Worm (Caenorhabditis elegans) whole organism, L2 larva: ENCODE data around the gene nhr-186.

Source experiments
- C34F6.9 ChIP-seq: fragments of 150-350 bp; optimal IDR thresholded peaks from 2 replicates; lab custom pipeline; 2014; ENCODE audit warnings: missing biosample characterization, missing genetic modification characterization
- F13H6.1 ChIP-seq: sonication (generic microtip); optimal IDR thresholded peaks from 2 replicates; lab custom pipeline; 2016; ENCODE audit warnings: missing genetic modification characterization, missing compliant biosample characterization
- R02D3.7 ChIP-seq: fragments of 150-350 bp; optimal IDR thresholded peaks from 2 replicates; lab custom pipeline; 2014; ENCODE audit warnings: missing biosample characterization, missing genetic modification characterization
- Y55F3AM.14 ChIP-seq: fragments of 200-800 bp; sonication (Bioruptor generic); optimal IDR thresholded peaks from 2 replicates; lab custom pipeline; 2018; ENCODE audit warnings: mild to moderate bottlenecking, missing genetic modification characterization, missing compliant biosample characterization
- ZK546.5 ChIP-seq: sonication (generic microtip); optimal IDR thresholded peaks from 2 replicates; lab custom pipeline; 2017; ENCODE audit warnings: missing biosample characterization, missing genetic modification characterization
- alr-1 ChIP-seq: fragments of 150-350 bp; optimal IDR thresholded peaks from 2 replicates; lab custom pipeline; 2014; ENCODE audit warnings: missing biosample characterization, missing genetic modification characterization
- aly-2 ChIP-seq: fragments of 150-350 bp; optimal IDR thresholded peaks from 2 replicates; lab custom pipeline; 2014; ENCODE audit warnings: missing biosample characterization, missing genetic modification characterization
- ama-1 ChIP-seq: fragments of 150-350 bp; optimal IDR thresholded peaks from 2 replicates; lab custom pipeline; 2018; ENCODE audit warnings: inconsistent platforms
- ceh-82 ChIP-seq: fragments of 150-350 bp; optimal IDR thresholded peaks from 2 replicates; lab custom pipeline; 2014; ENCODE audit warnings: missing biosample characterization, missing genetic modification characterization
- crh-2 ChIP-seq: sonication (generic microtip); optimal IDR thresholded peaks from 2 replicates; lab custom pipeline; 2017; ENCODE audit warnings: missing biosample characterization, missing genetic modification characterization
- egl-27 ChIP-seq: sonication (generic microtip); optimal IDR thresholded peaks from 3 replicates; lab custom pipeline; 2017; ENCODE audit warnings: missing biosample characterization, missing genetic modification reagents, missing genetic modification characterization
- elt-1 ChIP-seq: fragments of 150-350 bp; optimal IDR thresholded peaks from 2 replicates; lab custom pipeline; 2014; ENCODE audit warnings: missing biosample characterization, missing genetic modification characterization
- elt-3 ChIP-seq: sonication (generic microtip); optimal IDR thresholded peaks from 2 replicates; lab custom pipeline; 2017; ENCODE audit warnings: missing biosample characterization, missing genetic modification characterization
- fos-1 ChIP-seq: fragments of 150-350 bp; optimal IDR thresholded peaks from 2 replicates; lab custom pipeline; 2014; ENCODE audit warnings: missing biosample characterization, missing genetic modification characterization
- gmeb-1 ChIP-seq: fragments of 150-350 bp; optimal IDR thresholded peaks from 2 replicates; lab custom pipeline; 2014; ENCODE audit warnings: missing biosample characterization, missing genetic modification characterization
- lin-11 ChIP-seq: fragments of 150-350 bp; sonication (generic microtip); optimal IDR thresholded peaks from 2 replicates; lab custom pipeline; 2014; ENCODE audit warnings: missing biosample characterization, missing genetic modification characterization, inconsistent platforms, mixed read lengths
- lin-13 ChIP-seq: fragments of 150-350 bp; optimal IDR thresholded peaks from 2 replicates; lab custom pipeline; 2014; ENCODE audit warnings: missing biosample characterization, missing genetic modification reagents, missing genetic modification characterization
- lsy-2 ChIP-seq, 2 experiments: fragments of 150-350 bp in 1 of 2; sonication (generic microtip) in 1 of 2; optimal IDR thresholded peaks; 2 replicates each; lab custom pipeline; 2014 to 2017; ENCODE audit warnings: missing biosample characterization in 2 of 2, missing genetic modification characterization in 2 of 2
- mab-5 ChIP-seq: fragments of 150-350 bp; optimal IDR thresholded peaks from 2 replicates; lab custom pipeline; 2014; ENCODE audit warnings: missing biosample characterization, missing genetic modification characterization
- mdl-1 ChIP-seq, 2 experiments: fragments of 150-350 bp in 1 of 2; sonication (generic microtip) in 1 of 2; optimal IDR thresholded peaks; 2 replicates each; lab custom pipeline; 2017; ENCODE audit warnings: missing biosample characterization in 2 of 2, missing genetic modification characterization in 2 of 2
- nhr-10 ChIP-seq: sonication (generic microtip); optimal IDR thresholded peaks from 2 replicates; lab custom pipeline; 2017; ENCODE audit warnings: missing biosample characterization, missing genetic modification characterization
- nhr-11 ChIP-seq: fragments of 150-350 bp; optimal IDR thresholded peaks from 2 replicates; lab custom pipeline; 2014; ENCODE audit warnings: missing biosample characterization, missing genetic modification characterization
- nhr-12 ChIP-seq: fragments of 150-350 bp; optimal IDR thresholded peaks from 2 replicates; lab custom pipeline; 2014; ENCODE audit warnings: missing biosample characterization, missing genetic modification characterization
- nhr-129 ChIP-seq: fragments of 150-350 bp; optimal IDR thresholded peaks from 2 replicates; lab custom pipeline; 2014; ENCODE audit warnings: missing biosample characterization, missing genetic modification characterization
- nhr-21 ChIP-seq: fragments of 150-350 bp; optimal IDR thresholded peaks from 2 replicates; lab custom pipeline; 2014; ENCODE audit warnings: missing biosample characterization, missing genetic modification characterization
- nhr-237 ChIP-seq: fragments of 150-350 bp; optimal IDR thresholded peaks from 2 replicates; lab custom pipeline; 2014; ENCODE audit warnings: missing biosample characterization, missing genetic modification characterization
- nhr-6 ChIP-seq: fragments of 150-350 bp; optimal IDR thresholded peaks from 2 replicates; lab custom pipeline; 2014; ENCODE audit warnings: missing biosample characterization, missing genetic modification characterization
- peb-1 ChIP-seq: fragments of 150-350 bp; optimal IDR thresholded peaks from 2 replicates; lab custom pipeline; 2014; ENCODE audit warnings: missing biosample characterization, missing genetic modification characterization
- sem-4 ChIP-seq: fragments of 150-350 bp; optimal IDR thresholded peaks from 2 replicates; lab custom pipeline; 2014; ENCODE audit warnings: missing biosample characterization, missing genetic modification reagents, missing genetic modification characterization
- skn-1 ChIP-seq: sonication (generic microtip); optimal IDR thresholded peaks from 2 replicates; lab custom pipeline; 2017; ENCODE audit warnings: missing biosample characterization, missing genetic modification characterization
- unc-39 ChIP-seq: fragments of 150-350 bp; optimal IDR thresholded peaks from 2 replicates; lab custom pipeline; 2014; ENCODE audit warnings: missing biosample characterization, missing genetic modification characterization
- unc-62 ChIP-seq: fragments of 150-350 bp; optimal IDR thresholded peaks from 2 replicates; lab custom pipeline; 2014; ENCODE audit warnings: missing biosample characterization, missing genetic modification reagents, missing genetic modification characterization
- zag-1 ChIP-seq: fragments of 150-350 bp; optimal IDR thresholded peaks from 2 replicates; lab custom pipeline; 2014; ENCODE audit warnings: missing biosample characterization, missing genetic modification characterization
- ztf-11 ChIP-seq: sonication (generic microtip); optimal IDR thresholded peaks from 2 replicates; lab custom pipeline; 2017; ENCODE audit warnings: missing biosample characterization, missing genetic modification characterization
- ztf-4 ChIP-seq: fragments of 150-350 bp; optimal IDR thresholded peaks from 2 replicates; lab custom pipeline; 2014; ENCODE audit warnings: missing biosample characterization, missing genetic modification characterization

Gene nhr-186

DNA sequence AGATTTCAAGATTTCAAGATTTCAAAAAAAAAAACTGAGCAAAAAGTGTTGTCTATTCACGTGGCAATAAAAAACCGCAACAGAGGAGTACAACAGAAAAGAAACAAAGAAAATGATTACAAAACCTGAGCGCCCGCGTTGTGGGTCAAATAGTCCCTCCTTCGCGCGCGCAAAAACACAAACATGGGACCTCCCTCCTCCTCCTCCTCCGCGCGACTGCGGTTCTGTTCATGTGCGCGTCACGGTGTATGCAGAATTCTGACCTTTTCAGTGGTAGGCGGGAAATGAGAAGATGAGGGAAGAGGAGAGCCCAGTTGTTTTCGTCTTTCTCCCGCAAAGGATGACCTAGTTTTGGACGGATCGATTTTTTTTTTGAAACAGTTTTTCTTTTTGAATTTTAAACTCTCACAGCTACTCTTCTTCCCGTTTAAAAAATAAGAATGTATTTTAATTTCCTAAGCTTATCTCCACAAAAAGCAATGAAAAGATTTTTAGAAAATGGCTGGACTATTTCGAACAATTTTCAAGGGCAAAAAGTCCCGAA, 37.7 kb upstream of the nhr-186 start, which contains the start of gene C17E7.4:
Gene C17E7.4 (plus strand): TSS at position 494 of the 544 bp plus-strand sequence.
- TF ChIP-seq nhr-11 (tag; lab: Kevin White, UChicago), result no peak
- TF ChIP-seq, all 48 proteins: peak for 0

DNA sequence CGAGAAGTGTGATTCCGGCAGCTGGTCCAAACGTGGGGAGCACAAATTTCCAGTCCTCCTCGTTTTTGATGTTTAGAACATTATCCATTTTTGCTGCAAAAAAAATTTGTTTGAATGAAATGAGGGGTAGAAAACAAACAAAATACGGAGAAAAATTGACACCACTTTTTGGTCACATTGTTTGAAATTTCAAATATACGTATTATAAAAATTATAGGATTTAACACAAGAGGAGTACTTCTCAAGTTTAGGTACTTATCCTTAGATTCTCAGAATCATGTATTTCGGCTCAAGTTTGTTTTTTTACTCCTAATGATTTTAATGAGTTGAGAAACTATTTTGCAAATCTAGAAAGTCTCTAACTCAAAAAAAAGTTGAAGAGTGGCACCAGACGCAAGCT, 37.2 kb upstream of the nhr-186 start, which contains the start of gene C17E7.12:
Gene C17E7.12 (minus strand): TSS at position 101 of the 400 bp plus-strand sequence.
- TF ChIP-seq R02D3.7 (tag; lab: Kevin White, UChicago), result no peak
- TF ChIP-seq ZK546.5 (tag; lab: Kevin White, UChicago), result no peak
- no peak for TF ChIP-seq unc-39 (tag; lab: Kevin White, UChicago)
- TF ChIP-seq lin-11 (tag; lab: Kevin White, UChicago), result no peak
- no peak for TF ChIP-seq egl-27 (tag; lab: Kevin White, UChicago)
- no peak for TF ChIP-seq Y55F3AM.14 (GFP tag; lab: Kevin White, UChicago)
- TF ChIP-seq C34F6.9, result no peak
- TF ChIP-seq lsy-2 (tag; optimal IDR thresholded peaks at IDR 0.05; lab: Kevin White, UChicago), result no peak
- no peak for TF ChIP-seq gmeb-1 (tag; lab: Kevin White, UChicago)
- TF ChIP-seq, all 48 proteins: peak for 0

DNA sequence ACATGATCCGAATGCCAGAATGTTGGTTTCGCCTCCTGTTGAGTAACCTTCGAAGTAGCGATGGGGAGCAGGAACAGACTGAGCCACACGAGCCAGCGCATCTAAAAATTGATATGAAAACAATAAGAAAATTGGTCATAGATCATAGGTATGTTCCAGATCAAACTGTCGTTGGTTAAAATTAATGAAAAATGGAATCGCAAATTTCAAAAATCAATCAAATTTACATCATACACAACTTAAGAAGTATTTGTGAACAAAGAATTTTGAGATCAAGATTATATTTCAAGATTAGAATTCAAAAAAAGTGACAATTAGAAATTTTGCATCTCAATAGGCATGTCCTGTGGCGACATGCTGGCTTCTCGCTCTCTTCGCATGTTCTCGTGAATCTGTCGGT, 36.0 kb upstream of the nhr-186 start, which contains the start of gene C17E7.9:
Gene C17E7.9 (minus strand): TSS at position 101 of the 400 bp plus-strand sequence.
- no peak for TF ChIP-seq nhr-129 (tag; lab: Kevin White, UChicago)
- no peak for TF ChIP-seq ztf-11
- no peak for TF ChIP-seq Y55F3AM.14 (GFP tag; lab: Kevin White, UChicago)
- TF ChIP-seq elt-1 (tag; lab: Kevin White, UChicago), result no peak
- no peak for TF ChIP-seq crh-2 (tag; lab: Kevin White, UChicago)
- no peak for TF ChIP-seq alr-1 (tag; lab: Kevin White, UChicago)
- TF ChIP-seq zag-1 (tag; lab: Kevin White, UChicago), result no peak
- TF ChIP-seq unc-62 (GFP tag; lab: Kevin White, UChicago), result no peak
- TF ChIP-seq lin-11 (tag; lab: Kevin White, UChicago), result no peak
- no peak for TF ChIP-seq mab-5 (tag; lab: Kevin White, UChicago)
- TF ChIP-seq sem-4 (tag; lab: Kevin White, UChicago), result no peak
- TF ChIP-seq nhr-6 (tag; lab: Kevin White, UChicago), result no peak
- TF ChIP-seq nhr-12 (tag; lab: Kevin White, UChicago), result no peak
- TF ChIP-seq fos-1 (tag; lab: Kevin White, UChicago), result no peak
- TF ChIP-seq mdl-1 (tag; optimal IDR thresholded peaks at IDR 0.05; lab: Kevin White, UChicago), result no peak
- no peak for TF ChIP-seq elt-3

DNA sequence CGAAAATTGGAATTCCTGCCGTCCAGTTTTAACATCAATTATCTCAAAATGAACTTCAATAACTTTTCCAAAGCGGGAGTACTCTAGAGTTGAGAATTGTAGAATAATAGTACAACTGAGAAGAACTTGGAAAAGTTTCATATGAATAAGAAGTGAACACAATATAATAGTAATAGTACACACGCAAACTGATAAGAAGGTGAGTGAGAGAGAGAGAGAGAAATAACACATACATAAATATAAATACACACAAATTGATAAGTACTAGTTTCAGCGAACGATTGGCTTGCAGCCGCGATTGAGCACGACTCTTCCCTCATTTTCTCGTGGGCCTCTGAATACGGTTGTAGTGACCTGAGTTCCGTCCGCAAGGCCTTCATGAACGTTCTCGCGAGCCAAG, 34.4 kb upstream of the nhr-186 start, which contains the start of gene C17E7.13:
Gene C17E7.13 (minus strand): TSS at position 176 of the 400 bp plus-strand sequence.
- TF ChIP-seq fos-1 (tag; lab: Kevin White, UChicago) (peak; percentile 59), lsy-2 (tag; optimal IDR thresholded peaks at IDR 0.05; lab: Kevin White, UChicago) (no peak), elt-3 (no peak)
- TF ChIP-seq, all 48 proteins: peak for 1

DNA sequence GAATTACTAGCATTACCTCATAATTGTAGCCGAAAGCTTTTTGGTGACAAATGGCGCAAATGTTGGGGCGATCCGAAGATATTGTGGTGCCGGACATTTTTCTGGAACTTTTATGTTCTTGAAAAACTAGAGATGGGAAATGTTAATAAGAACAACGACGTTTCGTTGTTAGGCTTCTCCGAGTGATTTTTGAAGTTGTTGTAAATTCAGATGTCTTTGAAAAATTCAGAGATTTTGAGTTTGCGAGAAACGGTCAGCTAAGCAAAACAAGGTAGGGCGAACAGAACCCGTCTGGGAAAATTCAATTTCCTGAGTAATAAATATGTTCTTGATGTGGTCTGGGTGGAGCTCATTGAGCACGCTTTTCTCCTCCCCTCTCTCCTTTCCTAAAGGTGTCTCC, 31.4 kb upstream of the nhr-186 start, which contains the start of gene nhr-124:
Gene nhr-124 (minus strand): TSS at position 101 of the 400 bp plus-strand sequence.
- TF ChIP-seq ZK546.5 (tag; lab: Kevin White, UChicago) (no peak), crh-2 (tag; lab: Kevin White, UChicago) (no peak), gmeb-1 (tag; lab: Kevin White, UChicago) (no peak), ceh-82 (tag; lab: Kevin White, UChicago) (no peak), nhr-21 (tag; lab: Kevin White, UChicago) (no peak), aly-2 (tag; lab: Kevin White, UChicago) (no peak), nhr-10 (tag; lab: Kevin White, UChicago) (no peak), ama-1 (no peak), ztf-4 (tag; lab: Kevin White, UChicago) (no peak), nhr-237 (tag; lab: Kevin White, UChicago) (no peak), lin-13 (GFP tag; lab: Kevin White, UChicago) (no peak)

DNA sequence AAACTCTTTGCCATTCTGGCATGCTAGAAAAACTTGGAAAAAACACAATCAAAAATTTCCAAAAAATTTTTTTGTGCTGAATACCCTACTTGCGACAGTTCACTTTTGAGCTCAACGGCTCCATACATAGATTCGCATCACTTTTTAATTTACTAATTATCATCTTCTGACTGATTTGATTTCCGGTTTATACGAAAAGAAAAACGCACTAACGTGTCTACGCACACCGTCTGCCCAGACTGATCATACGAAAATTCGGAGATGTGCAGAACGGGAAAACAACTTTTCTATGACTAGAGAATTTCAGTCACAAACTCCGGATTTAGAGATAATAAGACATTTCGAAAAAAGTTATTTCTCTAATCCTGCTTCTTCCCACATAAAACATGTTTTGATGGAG, 29.8 kb upstream of the nhr-186 start:
- no peak for TF ChIP-seq ztf-11
- no peak for TF ChIP-seq R02D3.7 (tag; lab: Kevin White, UChicago)
- no peak for TF ChIP-seq skn-1 (tag; lab: Kevin White, UChicago)
- no peak for TF ChIP-seq egl-27 (tag; lab: Kevin White, UChicago)
- TF ChIP-seq peb-1, result no peak
- no peak for TF ChIP-seq F13H6.1 (tag; lab: Kevin White, UChicago)
- TF ChIP-seq crh-2 (tag; lab: Kevin White, UChicago), result no peak
- TF ChIP-seq, all 48 proteins: peak for 0
